Worm (Caenorhabditis elegans) whole organism, L4 larva: ENCODE measurements around the gene srh-192.

Experiments used
- R02D3.7 ChIP-seq: fragments of 150-350 bp; sonication (generic microtip); optimal IDR thresholded peaks from 3 replicates; lab custom pipeline; 2014; ENCODE audit warnings: missing biosample characterization, missing genetic modification characterization
- daf-16 ChIP-seq, 3 experiments: sonication (generic microtip); optimal IDR thresholded peaks; 2 replicates each; lab custom pipeline; 2016 to 2017; ENCODE audit warnings: missing genetic modification characterization in 3 of 3, missing genetic modification reagents in 3 of 3, mild to moderate bottlenecking in 2 of 3, missing compliant biosample characterization in 2 of 3, missing biosample characterization in 1 of 3, moderate library complexity in 1 of 3
- lin-38 ChIP-seq: fragments of 200-800 bp; sonication (Bioruptor generic); IDR thresholded peaks from 2 replicates; pipeline ENCODE4 v1.3.6; 2022; ENCODE audit warnings: missing genetic modification reagents, missing genetic modification characterization, missing compliant biosample characterization
- nhr-77 ChIP-seq: fragments of 150-350 bp; optimal IDR thresholded peaks from 2 replicates; lab custom pipeline; 2014; ENCODE audit warnings: missing biosample characterization, missing genetic modification characterization
- spr-1 ChIP-seq: sonication (generic microtip); optimal IDR thresholded peaks from 2 replicates; lab custom pipeline; 2016; ENCODE audit warnings: mild to moderate bottlenecking, missing genetic modification characterization, missing compliant biosample characterization
- unc-39 ChIP-seq: sonication (generic microtip); optimal IDR thresholded peaks from 2 replicates; lab custom pipeline; 2017; ENCODE audit warnings: missing biosample characterization, missing genetic modification characterization
- vab-7 ChIP-seq: fragments of 200-800 bp; sonication (Bioruptor generic); IDR thresholded peaks from 2 replicates; pipeline ENCODE4 v1.3.6; 2022; ENCODE audit warnings: missing genetic modification reagents, missing genetic modification characterization, missing compliant biosample characterization

- no peak for TF ChIP-seq vab-7 (GFP tag; lab: Robert Waterston, UW)
- TF ChIP-seq lin-38 (GFP tag; lab: Robert Waterston, UW) = no peak
- TF ChIP-seq nhr-77 = no peak
- TF ChIP-seq spr-1 (tag; lab: Kevin White, UChicago) = no peak
- TF ChIP-seq R02D3.7 = no peak
- TF ChIP-seq unc-39 (tag; lab: Kevin White, UChicago) = no peak
- no peak for TF ChIP-seq daf-16 (GFP tag; optimal IDR thresholded peaks at IDR 0.05; lab: Kevin White, UChicago)
- TF ChIP-seq daf-16 (tag; optimal IDR thresholded peaks at IDR 0.05; lab: Kevin White, UChicago) = no peak
These were observed 16.4 kb downstream of the srh-192 start, which contains the start of gene ZC132.11 for ce11 chrV:4298579-4298978.
